Worm (Caenorhabditis elegans) whole organism, L2 larva: ENCODE measurements around the gene cdr-7.

Source experiments
- elt-1 ChIP-seq: fragments of 150-350 bp; optimal IDR thresholded peaks from 2 replicates; lab custom pipeline; 2014; ENCODE audit warnings: missing biosample characterization, missing genetic modification characterization
- lin-13 ChIP-seq: fragments of 150-350 bp; optimal IDR thresholded peaks from 2 replicates; lab custom pipeline; 2014; ENCODE audit warnings: missing biosample characterization, missing genetic modification reagents, missing genetic modification characterization
- mdl-1 ChIP-seq, 2 experiments: fragments of 150-350 bp in 1 of 2; sonication (generic microtip) in 1 of 2; optimal IDR thresholded peaks; 2 replicates each; lab custom pipeline; 2017; ENCODE audit warnings: missing biosample characterization in 2 of 2, missing genetic modification characterization in 2 of 2
- nhr-12 ChIP-seq: fragments of 150-350 bp; optimal IDR thresholded peaks from 2 replicates; lab custom pipeline; 2014; ENCODE audit warnings: missing biosample characterization, missing genetic modification characterization
- nhr-77 ChIP-seq: fragments of 150-350 bp; optimal IDR thresholded peaks from 2 replicates; lab custom pipeline; 2014; ENCODE audit warnings: missing biosample characterization, missing genetic modification characterization
- unc-62 ChIP-seq: fragments of 150-350 bp; optimal IDR thresholded peaks from 2 replicates; lab custom pipeline; 2014; ENCODE audit warnings: missing biosample characterization, missing genetic modification reagents, missing genetic modification characterization

DNA sequence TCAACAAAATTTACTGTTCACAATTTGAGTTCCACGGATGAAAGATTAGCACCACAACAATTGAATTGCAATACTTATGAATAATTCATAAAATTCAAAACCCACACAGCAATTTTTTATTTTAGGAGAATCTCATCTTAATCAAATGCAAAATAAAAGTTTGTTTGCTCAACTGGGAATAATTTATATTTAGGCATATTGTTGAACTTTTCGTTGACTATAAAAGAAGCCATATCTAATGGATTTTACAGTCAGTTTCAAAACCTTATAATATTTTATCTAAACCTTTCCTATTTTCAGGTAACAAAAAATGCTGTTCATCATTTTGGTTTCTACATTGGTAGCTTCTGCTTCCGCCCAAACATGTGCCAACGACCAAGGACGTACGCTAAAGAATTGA is 6.4 kb upstream of the cdr-7 start, which contains the start of gene C54D10.3:
- no peak for TF ChIP-seq lin-13
- TF ChIP-seq unc-62 (GFP tag; lab: Kevin White, UChicago) = no peak
- TF ChIP-seq nhr-77 = no peak
- no peak for TF ChIP-seq nhr-12 (tag; lab: Kevin White, UChicago)
- TF ChIP-seq mdl-1 (tag; optimal IDR thresholded peaks at IDR 0.05; lab: Kevin White, UChicago) = no peak
- no peak for TF ChIP-seq elt-1 (tag; lab: Kevin White, UChicago)
